Fruit fly (Drosophila melanogaster) whole organism, embryonic: ENCODE measurements around the gene CG4593.

Source experiments
- Atf-2 ChIP-seq: fragments of 200-800 bp; sonication (Bioruptor generic); optimal IDR thresholded peaks from 2 replicates; lab custom pipeline; 2016; ENCODE audit warnings: missing biosample characterization, missing genetic modification characterization
- Awh ChIP-seq: fragments of 200-800 bp; sonication (Bioruptor generic); IDR thresholded peaks from 2 replicates; pipeline ENCODE4, ENCODE4 v1.3.6; 2022; ENCODE audit warnings: missing biosample characterization, missing genetic modification characterization
- CG1024 ChIP-seq: fragments of 200-800 bp; sonication (Bioruptor generic); IDR thresholded peaks from 2 replicates; pipeline ENCODE4 v1.3.6; 2022; ENCODE audit warnings: missing biosample characterization, missing genetic modification characterization
- CG11085 ChIP-seq: fragments of 200-800 bp; sonication (Bioruptor generic); IDR thresholded peaks from 2 replicates; pipeline ENCODE4 v1.3.6; 2022; ENCODE audit warnings: missing biosample characterization, missing genetic modification characterization
- CG11398 ChIP-seq: fragments of 200-800 bp; sonication (Bioruptor generic); optimal IDR thresholded peaks from 2 replicates; lab custom pipeline; 2016; ENCODE audit warnings: missing biosample characterization, missing genetic modification characterization
- CG13287 ChIP-seq: fragments of 200-800 bp; sonication (Bioruptor generic); IDR thresholded peaks from 2 replicates; pipeline ENCODE4 v1.3.6; 2022; ENCODE audit warnings: missing biosample characterization, missing genetic modification characterization; ENCODE audit not compliant: partially characterized antibody
- CG14667 ChIP-seq: fragments of 200-800 bp; sonication (Bioruptor generic); IDR thresholded peaks from 2 replicates; pipeline ENCODE4 v1.3.6; 2022; ENCODE audit warnings: missing biosample characterization, missing genetic modification characterization
- CG18262 ChIP-seq: fragments of 200-800 bp; optimal IDR thresholded peaks from 3 replicates; lab custom pipeline; 2019; ENCODE audit warnings: missing biosample characterization, mild to moderate bottlenecking, missing genetic modification characterization, moderate library complexity
- CG18599 ChIP-seq: fragments of 200-800 bp; sonication (Bioruptor generic); optimal IDR thresholded peaks from 3 replicates; lab custom pipeline; 2017; ENCODE audit warnings: missing biosample characterization, missing genetic modification characterization, mild to moderate bottlenecking, moderate library complexity, missing genetic modification reagents
- CG2712 ChIP-seq: fragments of 200-800 bp; optimal IDR thresholded peaks from 3 replicates; lab custom pipeline; 2019; ENCODE audit warnings: missing biosample characterization, mild to moderate bottlenecking, missing genetic modification characterization, moderate library complexity
- CG31224 ChIP-seq: fragments of 200-800 bp; sonication (Bioruptor generic); IDR thresholded peaks from 2 replicates; pipeline ENCODE4 v1.3.6; 2022; ENCODE audit warnings: missing biosample characterization, missing genetic modification characterization
- CG32772 ChIP-seq: fragments of 200-800 bp; sonication (Bioruptor generic); IDR thresholded peaks from 2 replicates; pipeline ENCODE4 v1.3.6; 2022; ENCODE audit warnings: missing biosample characterization, missing genetic modification characterization
- CG33213 ChIP-seq: fragments of 200-800 bp; sonication (Bioruptor generic); optimal IDR thresholded peaks from 3 replicates; lab custom pipeline; 2016; ENCODE audit warnings: missing biosample characterization, missing genetic modification characterization
- CG4360 ChIP-seq: fragments of 200-800 bp; sonication (Bioruptor generic); IDR thresholded peaks from 2 replicates; pipeline ENCODE4 v1.3.6; 2022; ENCODE audit warnings: missing biosample characterization, missing genetic modification characterization
- CG6272 ChIP-seq: fragments of 200-800 bp; sonication (Bioruptor generic); IDR thresholded peaks from 2 replicates; pipeline ENCODE4 v1.3.6; 2022; ENCODE audit warnings: missing biosample characterization, missing genetic modification characterization
- CG7271 ChIP-seq: fragments of 200-800 bp; sonication (Bioruptor generic); optimal IDR thresholded peaks from 2 replicates; lab custom pipeline; 2018; ENCODE audit warnings: missing biosample characterization, mild to moderate bottlenecking, missing genetic modification characterization, moderate library complexity
- CG8765 ChIP-seq: fragments of 200-800 bp; sonication (Bioruptor generic); IDR thresholded peaks from 2 replicates; pipeline ENCODE4 v1.3.6; 2022; ENCODE audit warnings: missing biosample characterization, missing genetic modification characterization
- CG9437 ChIP-seq: fragments of 200-800 bp; sonication (Bioruptor generic); optimal IDR thresholded peaks from 2 replicates; lab custom pipeline; 2018; ENCODE audit warnings: missing biosample characterization, mild to moderate bottlenecking, missing genetic modification characterization
- CG9727 ChIP-seq: fragments of 200-800 bp; sonication (Bioruptor generic); optimal IDR thresholded peaks from 3 replicates; lab custom pipeline; 2017; ENCODE audit warnings: missing biosample characterization, mild to moderate bottlenecking, missing genetic modification characterization
- CrebB ChIP-seq: fragments of 200-800 bp; sonication (Bioruptor generic); optimal IDR thresholded peaks from 3 replicates; lab custom pipeline; 2018; ENCODE audit warnings: missing biosample characterization, mild to moderate bottlenecking, missing genetic modification characterization
- Dbx ChIP-seq: fragments of 200-800 bp; sonication (Bioruptor generic); IDR thresholded peaks from 3 replicates; pipeline ENCODE4 v1.3.6; 2022; ENCODE audit warnings: missing biosample characterization, missing genetic modification characterization
- Doc2 ChIP-seq: fragments of 200-800 bp; sonication (Bioruptor generic); IDR thresholded peaks from 2 replicates; pipeline ENCODE4 v1.3.6; 2022; ENCODE audit warnings: missing biosample characterization, missing genetic modification characterization
- HmgZ ChIP-seq: fragments of 200-800 bp; sonication (Bioruptor generic); optimal IDR thresholded peaks from 2 replicates; lab custom pipeline; 2018; ENCODE audit warnings: missing biosample characterization, mild to moderate bottlenecking, missing genetic modification characterization
- Hmr ChIP-seq: fragments of 200-800 bp; sonication (Bioruptor generic); optimal IDR thresholded peaks from 3 replicates; lab custom pipeline; 2017; ENCODE audit warnings: mild to moderate bottlenecking, missing biosample characterization, missing genetic modification reagents, missing genetic modification characterization
- Mrtf ChIP-seq: fragments of 200-800 bp; sonication (Bioruptor generic); IDR thresholded peaks from 3 replicates; pipeline ENCODE4 v1.3.6; 2022; ENCODE audit warnings: missing biosample characterization, missing genetic modification characterization
- NC2α ChIP-seq: fragments of 200-800 bp; sonication (Bioruptor generic); optimal IDR thresholded peaks from 2 replicates; lab custom pipeline; 2016; ENCODE audit warnings: missing biosample characterization, missing genetic modification characterization
- NfI ChIP-seq: fragments of 200-800 bp; sonication (Bioruptor generic); optimal IDR thresholded peaks from 3 replicates; lab custom pipeline; 2018; ENCODE audit warnings: missing biosample characterization, mild to moderate bottlenecking, missing genetic modification characterization, moderate library complexity
- Opbp ChIP-seq: fragments of 200-800 bp; sonication (Bioruptor generic); IDR thresholded peaks from 3 replicates; pipeline ENCODE4 v1.3.6; 2022; ENCODE audit warnings: missing biosample characterization, missing genetic modification characterization; ENCODE audit not compliant: partially characterized antibody
- Scr ChIP-seq: fragments of 200-800 bp; sonication (Bioruptor generic); IDR thresholded peaks from 2 replicates; pipeline ENCODE4 v1.3.6; 2022; ENCODE audit warnings: missing biosample characterization, missing genetic modification characterization; ENCODE audit not compliant: partially characterized antibody
- Tbp ChIP-seq: fragments of >200 bp; optimal IDR thresholded peaks from 2 replicates; lab custom pipeline; 2018; ENCODE audit warnings: missing biosample characterization, missing genetic modification characterization
- Usf ChIP-seq: fragments of 200-800 bp; sonication (Bioruptor generic); optimal IDR thresholded peaks from 2 replicates; lab custom pipeline; 2017; ENCODE audit warnings: missing genotype, missing biosample characterization, missing genetic modification characterization
- YL-1 ChIP-seq: fragments of 200-800 bp; sonication (Bioruptor generic); optimal IDR thresholded peaks from 3 replicates; lab custom pipeline; 2017; ENCODE audit warnings: missing biosample characterization, mild to moderate bottlenecking, missing genetic modification characterization
- ab ChIP-seq: fragments of 200-800 bp; sonication (Bioruptor generic); optimal IDR thresholded peaks from 2 replicates; lab custom pipeline; 2016; ENCODE audit warnings: missing biosample characterization, missing genetic modification characterization
- bcd ChIP-seq: fragments of 200-800 bp; sonication (Bioruptor generic); optimal IDR thresholded peaks from 2 replicates; lab custom pipeline; 2017; ENCODE audit warnings: missing biosample characterization, mild to moderate bottlenecking, missing genetic modification characterization
- dm ChIP-seq: fragments of 200-800 bp; sonication (Bioruptor generic); optimal IDR thresholded peaks from 3 replicates; lab custom pipeline; 2016; ENCODE audit warnings: missing biosample characterization, missing genetic modification characterization
- dpn ChIP-seq, 2 experiments: fragments of 200-800 bp; sonication (Bioruptor generic); optimal IDR thresholded peaks; 3 replicates each; lab custom pipeline; 2016; ENCODE audit warnings: missing biosample characterization in 2 of 2, missing genetic modification characterization in 2 of 2
- fd102C ChIP-seq: fragments of 200-800 bp; sonication (Bioruptor generic); optimal IDR thresholded peaks from 2 replicates; lab custom pipeline; 2018; ENCODE audit warnings: missing biosample characterization, mild to moderate bottlenecking, missing genetic modification characterization, moderate library complexity
- fd3F ChIP-seq: fragments of 200-800 bp; sonication (Bioruptor generic); optimal IDR thresholded peaks from 2 replicates; lab custom pipeline; 2018; ENCODE audit warnings: missing biosample characterization, mild to moderate bottlenecking, missing genetic modification characterization, moderate library complexity
- gro ChIP-seq: fragments of 200-800 bp; sonication (Bioruptor generic); optimal IDR thresholded peaks from 2 replicates; lab custom pipeline; 2016; ENCODE audit warnings: missing biosample characterization, missing genetic modification characterization
- h ChIP-seq: fragments of >200 bp; optimal IDR thresholded peaks from 2 replicates; lab custom pipeline; 2017
- hbn ChIP-seq: fragments of 200-800 bp; sonication (Bioruptor generic); IDR thresholded peaks from 2 replicates; pipeline ENCODE4 v1.3.6; 2022; ENCODE audit warnings: missing biosample characterization, missing genetic modification characterization; ENCODE audit not compliant: partially characterized antibody
- jing ChIP-seq: fragments of 200-800 bp; sonication (Bioruptor generic); optimal IDR thresholded peaks from 2 replicates; lab custom pipeline; 2018; ENCODE audit warnings: missing biosample characterization, mild to moderate bottlenecking, missing genetic modification characterization
- kah ChIP-seq: fragments of 200-800 bp; sonication (Bioruptor generic); optimal IDR thresholded peaks from 2 replicates; lab custom pipeline; 2018; ENCODE audit warnings: missing biosample characterization, mild to moderate bottlenecking, missing genetic modification characterization
- klu ChIP-seq: fragments of 200-800 bp; sonication (Bioruptor generic); IDR thresholded peaks from 2 replicates; pipeline ENCODE4 v1.3.6; 2022; ENCODE audit warnings: missing biosample characterization, missing genetic modification characterization
- maf-S ChIP-seq: fragments of 200-800 bp; sonication (Bioruptor generic); optimal IDR thresholded peaks from 2 replicates; lab custom pipeline; 2016; ENCODE audit warnings: missing biosample characterization, missing genetic modification characterization
- sisA ChIP-seq: fragments of 200-800 bp; sonication (Bioruptor generic); IDR thresholded peaks from 2 replicates; pipeline ENCODE4 v1.3.6; 2022; ENCODE audit warnings: missing biosample characterization, missing genetic modification characterization
- tin ChIP-seq: fragments of 200-800 bp; sonication (Bioruptor generic); optimal IDR thresholded peaks from 3 replicates; lab custom pipeline; 2016; ENCODE audit warnings: missing biosample characterization, missing genetic modification characterization
- ttk ChIP-seq: fragments of 200-800 bp; sonication (Bioruptor generic); IDR thresholded peaks from 2 replicates; pipeline ENCODE4 v2.1.2; 2022; ENCODE audit warnings: missing biosample characterization, missing genetic modification characterization
- wek ChIP-seq: fragments of 200-800 bp; sonication (Bioruptor generic); optimal IDR thresholded peaks from 3 replicates; lab custom pipeline; 2018; ENCODE audit warnings: missing biosample characterization, mild to moderate bottlenecking, missing genetic modification characterization, moderate library complexity
- zen2 ChIP-seq: fragments of 200-800 bp; sonication (Bioruptor generic); IDR thresholded peaks from 3 replicates; pipeline ENCODE4 v1.3.6; 2022; ENCODE audit warnings: missing biosample characterization, missing genetic modification characterization; ENCODE audit not compliant: partially characterized antibody

CG4593 gene

DNA sequence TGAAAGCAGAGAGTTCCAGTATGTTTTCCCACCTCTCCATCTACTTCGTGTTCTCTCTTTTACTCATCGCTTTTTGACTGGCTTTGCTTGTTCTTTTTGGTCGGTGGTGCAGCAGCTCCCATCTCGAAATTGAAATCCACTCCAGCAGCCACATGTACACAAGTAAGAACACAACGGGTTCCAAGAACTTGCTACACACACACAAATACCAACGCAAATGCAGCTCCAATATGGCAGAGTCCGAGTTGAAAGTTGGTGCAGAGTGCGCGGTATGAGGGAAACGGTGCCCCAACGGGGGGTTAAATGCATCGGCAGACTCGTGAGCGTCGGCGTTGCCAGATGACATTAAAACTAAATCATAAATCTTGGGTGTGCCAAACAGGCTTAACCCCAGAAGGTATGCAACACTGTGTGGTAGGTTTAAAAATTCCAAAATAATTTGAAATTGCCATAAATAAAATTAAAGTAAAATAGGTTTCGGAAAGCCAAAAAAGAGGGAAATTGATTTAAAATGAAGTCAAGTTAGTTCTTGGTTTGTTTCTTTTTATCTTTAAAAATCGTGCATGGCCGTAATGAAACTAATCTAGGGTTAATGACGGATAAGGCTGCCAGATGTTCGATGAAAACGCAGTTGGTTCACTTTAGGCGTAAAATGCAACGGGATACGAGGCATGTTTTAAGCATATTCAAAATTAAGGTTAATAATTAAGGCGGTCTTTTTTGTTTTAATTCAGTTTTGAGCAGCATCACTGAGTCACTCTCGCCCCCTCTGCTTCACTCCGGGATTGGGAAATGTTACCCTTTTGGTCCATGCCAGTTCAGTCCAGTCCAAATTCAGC lies 15.8 kb upstream of the CG4593 start (continued):
- TF ChIP-seq Opbp (GFP tag; lab: Robert Waterston, UW) (no peak), CG14667 (no peak), CG9727 (GFP tag; lab: Kevin White, UChicago) (no peak), ttk (no peak), Scr (GFP tag; lab: Robert Waterston, UW) (no peak), gro (GFP tag; lab: Kevin White, UChicago) (no peak), CG11085 (no peak), Hmr (GFP tag; lab: Kevin White, UChicago) (no peak), CG2712 (tag; lab: Kevin White, UChicago) (peak; percentile 47), zen2 (GFP tag; lab: Robert Waterston, UW) (no peak), dpn (GFP tag; optimal IDR thresholded peaks at IDR 0.05; lab: Kevin White, UChicago) (peak in 1 of 2 experiments; percentile 16), CG9437 (peak; percentile 54), CG32772 (GFP tag; lab: Robert Waterston, UW) (no peak), ab (GFP tag; lab: Kevin White, UChicago) (no peak), maf-S (GFP tag; lab: Kevin White, UChicago) (no peak), wek (GFP tag; lab: Kevin White, UChicago) (no peak), Usf (GFP tag; lab: Kevin White, UChicago) (no peak), dm (GFP tag; lab: Kevin White, UChicago) (no peak), h (lab: Kevin White, UChicago) (no peak), HmgZ (tag; lab: Kevin White, UChicago) (no peak), sisA (GFP tag; lab: Robert Waterston, UW) (no peak; the same call in 1 of the 2 replicates), Mrtf (GFP tag; lab: Robert Waterston, UW) (no peak), tin (GFP tag; lab: Kevin White, UChicago) (no peak), kah (GFP tag; lab: Kevin White, UChicago) (no peak), NC2α (GFP tag; lab: Kevin White, UChicago) (no peak), fd3F (GFP tag; lab: Kevin White, UChicago) (no peak), CG8765 (GFP tag; lab: Robert Waterston, UW) (no peak), hbn (GFP tag; lab: Robert Waterston, UW) (no peak), CrebB (tag; lab: Kevin White, UChicago) (no peak), YL-1 (no peak), CG11398 (no peak), CG33213 (GFP tag; lab: Kevin White, UChicago) (no peak), CG18599 (no peak), CG31224 (GFP tag; lab: Robert Waterston, UW) (no peak), NfI (GFP tag; lab: Kevin White, UChicago) (no peak), Doc2 (GFP tag; lab: Robert Waterston, UW) (no peak), bcd (peak; percentile 19), CG7271 (tag; lab: Kevin White, UChicago) (no peak), fd102C (GFP tag; lab: Kevin White, UChicago) (no peak), Tbp (GFP tag; lab: Kevin White, UChicago) (no peak), Atf-2 (no peak), CG6272 (GFP tag; lab: Robert Waterston, UW) (no peak), CG4360 (GFP tag; lab: Robert Waterston, UW) (no peak), Dbx (GFP tag; lab: Robert Waterston, UW) (no peak), jing (GFP tag; lab: Kevin White, UChicago) (no peak), CG13287 (GFP tag; lab: Robert Waterston, UW) (no peak), CG18262 (tag; lab: Kevin White, UChicago) (peak; percentile 77), Awh (0 out of 2 replicates have a peak, but pooled peaks have one; percentile 14), klu (no peak), CG1024 (GFP tag; lab: Robert Waterston, UW) (no peak)
